In the genomic region with DNA sequence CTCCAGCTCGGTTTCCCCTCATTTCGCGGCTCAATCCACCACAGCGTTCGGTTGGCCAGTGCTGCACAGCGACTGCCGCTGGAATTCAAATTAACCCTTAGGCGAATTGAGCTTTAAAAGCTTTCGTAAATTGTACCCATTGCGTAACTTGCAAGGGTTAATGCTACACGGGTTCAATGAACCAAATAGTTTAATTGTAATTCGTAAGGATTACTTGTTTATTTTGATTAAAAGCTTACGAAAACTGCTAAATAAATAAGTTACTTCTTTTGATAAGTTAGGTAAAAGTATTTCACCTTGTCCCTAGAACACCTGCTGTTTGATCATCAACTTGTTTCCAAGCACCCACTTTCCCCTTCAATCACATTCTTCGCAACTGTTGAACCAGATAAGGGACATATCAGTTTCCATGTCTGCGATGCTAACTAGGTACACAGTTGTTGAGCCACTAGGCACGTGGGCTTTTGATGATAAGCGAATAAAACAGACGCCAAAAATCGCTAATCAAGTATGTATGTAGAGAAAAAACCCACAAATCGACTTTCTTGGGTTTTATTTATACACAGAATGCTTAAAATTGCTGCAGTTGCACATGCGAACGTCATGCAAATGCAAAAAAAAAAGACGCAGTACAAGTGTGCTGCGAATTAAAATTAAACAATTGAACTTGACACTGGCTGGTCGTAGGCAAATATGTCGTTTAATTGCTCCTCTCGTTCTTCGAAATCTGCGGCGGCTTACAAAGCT, we compare ENCODE assay signal across 5 fruit fly cellular contexts.
TF ChIP-seq lines count a peak whose summit lies in the region.

TSS of gene Pfas (minus strand) at position 79 of the 747 bp plus-strand sequence.

- peak; percentile 7 for TF ChIP-seq CTCF in whole organism, embryonic (GFP tag; optimal IDR thresholded peaks at IDR 0.05; lab: Kevin White, UChicago)

TF ChIP-seq in whole organism, adult, 20 proteins besides CTCF, POLR2A, EP300 and RAD21 (continues in another document):
- no peak for TF ChIP-seq ovo (GFP tag; optimal IDR thresholded peaks at IDR 0.05; lab: Kevin White, UChicago)
- TF ChIP-seq kay (GFP tag; lab: Kevin White, UChicago; ENCODE audit: borderline replicate concordance), result no peak
- no peak for TF ChIP-seq cnc (optimal IDR thresholded peaks at IDR 0.05; lab: Kevin White, UChicago)
- no peak for TF ChIP-seq CG5204 (GFP tag; optimal IDR thresholded peaks at IDR 0.05; lab: Kevin White, UChicago)
- peak; percentile 62 for TF ChIP-seq CG12768 (GFP tag; optimal IDR thresholded peaks at IDR 0.05; lab: Kevin White, UChicago)
- TF ChIP-seq tj (GFP tag; optimal IDR thresholded peaks at IDR 0.05; lab: Kevin White, UChicago), result peak; percentile 97
- TF ChIP-seq CG14711 (tag; optimal IDR thresholded peaks at IDR 0.05; lab: Kevin White, UChicago), result peak; percentile 75
- peak; percentile 38 for TF ChIP-seq CG7045 (GFP tag; optimal IDR thresholded peaks at IDR 0.05; lab: Kevin White, UChicago)
- TF ChIP-seq Crg-1 (GFP tag; optimal IDR thresholded peaks at IDR 0.05; lab: Kevin White, UChicago), result peak; percentile 89
- peak; percentile 85 for TF ChIP-seq CG7101 (tag; optimal IDR thresholded peaks at IDR 0.05; lab: Kevin White, UChicago)
- TF ChIP-seq cic (GFP tag; optimal IDR thresholded peaks at IDR 0.05; lab: Kevin White, UChicago), result peak; percentile 69
- peak; percentile 100 for TF ChIP-seq pad (GFP tag; optimal IDR thresholded peaks at IDR 0.05; lab: Kevin White, UChicago)
- TF ChIP-seq CG1620 (GFP tag; optimal IDR thresholded peaks at IDR 0.05; lab: Kevin White, UChicago), result peak; percentile 69
- peak; percentile 12 for TF ChIP-seq Clk (GFP tag; optimal IDR thresholded peaks at IDR 0.05; lab: Kevin White, UChicago)
- TF ChIP-seq Hr96 (GFP tag; optimal IDR thresholded peaks at IDR 0.05; lab: Kevin White, UChicago), result peak; percentile 72
- peak; percentile 62 for TF ChIP-seq bab1 (GFP tag; optimal IDR thresholded peaks at IDR 0.05; lab: Kevin White, UChicago)

TF ChIP-seq in whole organism, embryonic, 481 proteins besides CTCF, POLR2A, EP300 and RAD21 (continues in another document):
- TF ChIP-seq jumu (GFP tag; optimal IDR thresholded peaks at IDR 0.05; lab: Kevin White, UChicago) (peak; percentile 34), pzg (GFP tag; optimal IDR thresholded peaks at IDR 0.05; lab: Kevin White, UChicago) (peak; percentile 65), CG4617 (GFP tag; optimal IDR thresholded peaks at IDR 0.05; lab: Kevin White, UChicago; ENCODE audit: borderline replicate concordance) (no peak), C15 (GFP tag; IDR thresholded peaks at IDR 0.05; lab: Robert Waterston, UW) (no peak), CG8281 (tag; optimal IDR thresholded peaks at IDR 0.05; lab: Kevin White, UChicago) (no peak), ase (GFP tag; IDR thresholded peaks at IDR 0.05; lab: Robert Waterston, UW) (no peak), unpg (GFP tag; optimal IDR thresholded peaks at IDR 0.05; lab: Kevin White, UChicago) (peak; percentile 40), CG33213 (GFP tag; optimal IDR thresholded peaks at IDR 0.05; lab: Kevin White, UChicago) (peak; percentile 37), CG32532 (GFP tag; IDR thresholded peaks at IDR 0.05; lab: Robert Waterston, UW) (peak; percentile 77), CG7271 (tag; optimal IDR thresholded peaks at IDR 0.05; lab: Kevin White, UChicago) (no peak), sug (tag; optimal IDR thresholded peaks at IDR 0.05; lab: Kevin White, UChicago) (peak; percentile 68), cg (GFP tag; optimal IDR thresholded peaks at IDR 0.05; lab: Kevin White, UChicago) (no peak), trem (tag; optimal IDR thresholded peaks at IDR 0.05; lab: Kevin White, UChicago) (no peak), CG15269 (tag; optimal IDR thresholded peaks at IDR 0.05; lab: Kevin White, UChicago) (peak; percentile 44), CG11093 (GFP tag; IDR thresholded peaks at IDR 0.05; lab: Robert Waterston, UW) (no peak), tgo (GFP tag; IDR thresholded peaks at IDR 0.05; lab: Robert Waterston, UW) (no peak; the same call in 2 of the 3 replicates), CG13894 (tag; optimal IDR thresholded peaks at IDR 0.05; lab: Kevin White, UChicago) (peak; percentile 58)

TF ChIP-seq in whole organism, prepupa, 60 proteins besides CTCF, POLR2A, EP300 and RAD21 (continues in another document):
- TF ChIP-seq Eip75B (GFP tag; optimal IDR thresholded peaks at IDR 0.05; lab: Kevin White, UChicago) (peak; percentile 58), cyc (GFP tag; optimal IDR thresholded peaks at IDR 0.05; lab: Kevin White, UChicago) (peak; percentile 52), CG7368 (GFP tag; optimal IDR thresholded peaks at IDR 0.05; lab: Kevin White, UChicago) (peak; percentile 37), CG3032 (tag; optimal IDR thresholded peaks at IDR 0.05; lab: Kevin White, UChicago) (peak; percentile 59), achi (GFP tag; optimal IDR thresholded peaks at IDR 0.05; lab: Kevin White, UChicago) (peak; percentile 25), acj6 (GFP tag; optimal IDR thresholded peaks at IDR 0.05; lab: Kevin White, UChicago) (peak; percentile 64), Sox14 (GFP tag; optimal IDR thresholded peaks at IDR 0.05; lab: Kevin White, UChicago) (peak; percentile 65), Lpt (GFP tag; optimal IDR thresholded peaks at IDR 0.05; lab: Kevin White, UChicago) (peak; percentile 8), CG34406 (GFP tag; optimal IDR thresholded peaks at IDR 0.05; lab: Kevin White, UChicago) (peak; percentile 25), Sox102F (GFP tag; optimal IDR thresholded peaks at IDR 0.05; lab: Kevin White, UChicago) (peak; percentile 71), fkh (GFP tag; optimal IDR thresholded peaks at IDR 0.05; lab: Kevin White, UChicago) (peak; percentile 40), CG32006 (GFP tag; optimal IDR thresholded peaks at IDR 0.05; lab: Kevin White, UChicago) (peak; percentile 54), dsx (GFP tag; optimal IDR thresholded peaks at IDR 0.05; lab: Kevin White, UChicago; ENCODE audit: poor library complexity, severe bottlenecking) (no peak), vri (GFP tag; optimal IDR thresholded peaks at IDR 0.05; lab: Kevin White, UChicago) (peak; percentile 98), CG11902 (GFP tag; optimal IDR thresholded peaks at IDR 0.05; lab: Kevin White, UChicago) (no peak), fd85E (GFP tag; optimal IDR thresholded peaks at IDR 0.05; lab: Kevin White, UChicago) (no peak), pdm3 (GFP tag; optimal IDR thresholded peaks at IDR 0.05; lab: Kevin White, UChicago) (no peak)

TF ChIP-seq in whole organism, pupa, 21 proteins besides CTCF, POLR2A, EP300 and RAD21 (continues in another document):
- TF ChIP-seq CG8301 (tag; optimal IDR thresholded peaks at IDR 0.05; lab: Kevin White, UChicago) (peak; percentile 50), Pif1B (GFP tag; optimal IDR thresholded peaks at IDR 0.05; lab: Kevin White, UChicago) (no peak), Ets98B (GFP tag; IDR thresholded peaks at IDR 0.05; lab: Robert Waterston, UW) (peak; percentile 65), EcR (GFP tag; optimal IDR thresholded peaks at IDR 0.05; lab: Kevin White, UChicago) (peak; percentile 96), CG10348 (GFP tag; IDR thresholded peaks at IDR 0.05; lab: Robert Waterston, UW) (no peak), D1 (tag; optimal IDR thresholded peaks at IDR 0.05; lab: Kevin White, UChicago) (no peak), Pif1A (GFP tag; optimal IDR thresholded peaks at IDR 0.05; lab: Kevin White, UChicago) (no peak), gl (tag; optimal IDR thresholded peaks at IDR 0.05; lab: Kevin White, UChicago) (peak; percentile 3), CG9948 (tag; optimal IDR thresholded peaks at IDR 0.05; lab: Kevin White, UChicago) (peak; percentile 35), CG12605 (GFP tag; IDR thresholded peaks at IDR 0.05; lab: Robert Waterston, UW) (no peak), CG34367 (tag; optimal IDR thresholded peaks at IDR 0.05; lab: Kevin White, UChicago) (peak; percentile 28), CG17806 (tag; optimal IDR thresholded peaks at IDR 0.05; lab: Kevin White, UChicago) (peak; percentile 51), CG15710 (tag; optimal IDR thresholded peaks at IDR 0.05; lab: Kevin White, UChicago) (peak; percentile 53), CG8159 (tag; optimal IDR thresholded peaks at IDR 0.05; lab: Kevin White, UChicago) (peak; percentile 50), CG4496 (GFP tag; IDR thresholded peaks at IDR 0.05; lab: Robert Waterston, UW) (peak; percentile 60; the same call in 1 of the 3 replicates), rn (GFP tag; IDR thresholded peaks at IDR 0.05; lab: Robert Waterston, UW) (no peak), CG14655 (GFP tag; optimal IDR thresholded peaks at IDR 0.05; lab: Kevin White, UChicago) (no peak), Snoo (tag; optimal IDR thresholded peaks at IDR 0.05; lab: Kevin White, UChicago) (peak; percentile 46), CG32121 (GFP tag; IDR thresholded peaks at IDR 0.05; lab: Robert Waterston, UW) (peak; percentile 61)

TF ChIP-seq in whole organism, wandering third instar larva, 38 proteins besides CTCF, POLR2A, EP300 and RAD21 (continues in another document):
- TF ChIP-seq GATAd (GFP tag; optimal IDR thresholded peaks at IDR 0.05; lab: Kevin White, UChicago), result no peak
- peak; percentile 66 for TF ChIP-seq HLH106 (tag; optimal IDR thresholded peaks at IDR 0.05; lab: Kevin White, UChicago)
- peak; percentile 65 for TF ChIP-seq OdsH (GFP tag; optimal IDR thresholded peaks at IDR 0.05; lab: Kevin White, UChicago)
- TF ChIP-seq Sp1 (GFP tag; optimal IDR thresholded peaks at IDR 0.05; lab: Kevin White, UChicago), result peak; percentile 70
- TF ChIP-seq dl (GFP tag; optimal IDR thresholded peaks at IDR 0.05; lab: Kevin White, UChicago; ENCODE audit: insufficient read depth in 1 of 2, partially characterized antibody in 2 of 2), result no peak
- peak; percentile 52 for TF ChIP-seq CG32264 (GFP tag; optimal IDR thresholded peaks at IDR 0.05; lab: Kevin White, UChicago)
- TF ChIP-seq fru (GFP tag; optimal IDR thresholded peaks at IDR 0.05; lab: Kevin White, UChicago), result peak; percentile 80
- TF ChIP-seq dsf (GFP tag; optimal IDR thresholded peaks at IDR 0.05; lab: Kevin White, UChicago; ENCODE audit: borderline replicate concordance), result no peak
- no peak for TF ChIP-seq Rel (GFP tag; optimal IDR thresholded peaks at IDR 0.05; lab: Kevin White, UChicago)
- TF ChIP-seq Rel (tag; optimal IDR thresholded peaks at IDR 0.05; lab: Kevin White, UChicago), result peak; percentile 88
- no peak for TF ChIP-seq Hr83 (GFP tag; optimal IDR thresholded peaks at IDR 0.05; lab: Kevin White, UChicago; ENCODE audit: poor library complexity, severe bottlenecking)
- no peak for TF ChIP-seq jim (GFP tag; optimal IDR thresholded peaks at IDR 0.05; lab: Kevin White, UChicago)
- TF ChIP-seq tai (GFP tag; optimal IDR thresholded peaks at IDR 0.05; lab: Kevin White, UChicago), result no peak
- peak; percentile 54 for TF ChIP-seq woc (GFP tag; optimal IDR thresholded peaks at IDR 0.05; lab: Kevin White, UChicago)
- peak; percentile 83 for TF ChIP-seq Myc (optimal IDR thresholded peaks at IDR 0.05; lab: Kevin White, UChicago)
- TF ChIP-seq br (GFP tag; optimal IDR thresholded peaks at IDR 0.05; lab: Kevin White, UChicago), result peak; percentile 82
- TF ChIP-seq Mio (GFP tag; optimal IDR thresholded peaks at IDR 0.05; lab: Kevin White, UChicago), result no peak
- TF ChIP-seq Dif (GFP tag; optimal IDR thresholded peaks at IDR 0.05; lab: Kevin White, UChicago; ENCODE audit: partially characterized antibody), result no peak
- no peak for TF ChIP-seq CrebA (GFP tag; optimal IDR thresholded peaks at IDR 0.05; lab: Kevin White, UChicago; ENCODE audit: borderline replicate concordance)
